Comparison of ENCODE assay signal across 1 fruit fly cellular context in genomic region chr3L:24975839-24976380, dm6.
TF ChIP-seq lines count a peak whose summit lies in the region.

TSS of gene ND-AGGG (plus strand) at chr3L:24976254.

TF ChIP-seq in whole organism, embryonic, 481 proteins besides CTCF, POLR2A, EP300 and RAD21 (continued from another document and continues in another):
- no peak for TF ChIP-seq CG12236 (GFP tag; optimal IDR thresholded peaks at IDR 0.05; lab: Kevin White, UChicago)
- TF ChIP-seq hkb (optimal IDR thresholded peaks at IDR 0.05; lab: Kevin White, UChicago): no peak
- TF ChIP-seq hkb (GFP tag; IDR thresholded peaks at IDR 0.05; lab: Robert Waterston, UW): no peak
- no peak for TF ChIP-seq slp2 (GFP tag; optimal IDR thresholded peaks at IDR 0.05; lab: Kevin White, UChicago)
- TF ChIP-seq HmgZ (tag; optimal IDR thresholded peaks at IDR 0.05; lab: Kevin White, UChicago): no peak
- TF ChIP-seq nom (GFP tag; optimal IDR thresholded peaks at IDR 0.05; lab: Kevin White, UChicago): no peak
- peak; percentile 81 for TF ChIP-seq phol (tag; optimal IDR thresholded peaks at IDR 0.05; lab: Kevin White, UChicago)
- TF ChIP-seq Mes4 (GFP tag; optimal IDR thresholded peaks at IDR 0.05; lab: Kevin White, UChicago): no peak
- no peak for TF ChIP-seq pan (optimal IDR thresholded peaks at IDR 0.05; lab: Kevin White, UChicago)
- TF ChIP-seq pan (GFP tag; optimal IDR thresholded peaks at IDR 0.05 in 1 of 2, IDR thresholded peaks at IDR 0.05 in 1 of 2): no peak
- no peak for TF ChIP-seq CG11456 (GFP tag; IDR thresholded peaks at IDR 0.05; lab: Robert Waterston, UW)
- TF ChIP-seq B-H2 (GFP tag; optimal IDR thresholded peaks at IDR 0.05; lab: Kevin White, UChicago): no peak
- TF ChIP-seq nmo (GFP tag; optimal IDR thresholded peaks at IDR 0.05; lab: Kevin White, UChicago): peak; percentile 47
- TF ChIP-seq mam (GFP tag; optimal IDR thresholded peaks at IDR 0.05; lab: Kevin White, UChicago): no peak
- TF ChIP-seq Ptx1 (GFP tag; IDR thresholded peaks at IDR 0.05; lab: Robert Waterston, UW): no peak
- TF ChIP-seq CG9215 (GFP tag; IDR thresholded peaks at IDR 0.05; lab: Robert Waterston, UW): no peak
- no peak for TF ChIP-seq CG30431 (GFP tag; optimal IDR thresholded peaks at IDR 0.05; lab: Kevin White, UChicago)
- TF ChIP-seq Sin3A (optimal IDR thresholded peaks at IDR 0.05; lab: Kevin White, UChicago): no peak
- no peak for TF ChIP-seq ken (GFP tag; IDR thresholded peaks at IDR 0.05; lab: Robert Waterston, UW)
- TF ChIP-seq PHDP (tag; optimal IDR thresholded peaks at IDR 0.05; lab: Kevin White, UChicago): no peak
- no peak for TF ChIP-seq ERR (GFP tag; optimal IDR thresholded peaks at IDR 0.05; lab: Kevin White, UChicago)
- TF ChIP-seq sug (tag; optimal IDR thresholded peaks at IDR 0.05; lab: Kevin White, UChicago): no peak
- TF ChIP-seq CG17186 (GFP tag; optimal IDR thresholded peaks at IDR 0.05; lab: Kevin White, UChicago): no peak
- no peak for TF ChIP-seq mirr (GFP tag; optimal IDR thresholded peaks at IDR 0.05; lab: Kevin White, UChicago)
- no peak for TF ChIP-seq zen2 (GFP tag; IDR thresholded peaks at IDR 0.05; lab: Robert Waterston, UW; ENCODE audit: partially characterized antibody)
- no peak for TF ChIP-seq psq (GFP tag; optimal IDR thresholded peaks at IDR 0.05; lab: Kevin White, UChicago)
- TF ChIP-seq CG3407 (GFP tag; optimal IDR thresholded peaks at IDR 0.05; lab: Kevin White, UChicago): no peak
- no peak for TF ChIP-seq CG8388 (GFP tag; optimal IDR thresholded peaks at IDR 0.05; lab: Kevin White, UChicago)
- no peak for TF ChIP-seq pros (GFP tag; optimal IDR thresholded peaks at IDR 0.05; lab: Kevin White, UChicago)
- no peak for TF ChIP-seq kah (GFP tag; optimal IDR thresholded peaks at IDR 0.05; lab: Kevin White, UChicago)
- no peak for TF ChIP-seq ap (GFP tag; IDR thresholded peaks at IDR 0.05; lab: Robert Waterston, UW)
- no peak for TF ChIP-seq E2f1 (GFP tag; IDR thresholded peaks at IDR 0.05; lab: Robert Waterston, UW)
- TF ChIP-seq CG8089 (GFP tag; optimal IDR thresholded peaks at IDR 0.05; lab: Kevin White, UChicago): peak; percentile 20
- TF ChIP-seq CG16779 (GFP tag; IDR thresholded peaks at IDR 0.05; lab: Robert Waterston, UW): no peak
- no peak for TF ChIP-seq hbn (GFP tag; IDR thresholded peaks at IDR 0.05; lab: Robert Waterston, UW; ENCODE audit: partially characterized antibody)
- no peak for TF ChIP-seq lmd (GFP tag; IDR thresholded peaks at IDR 0.05; lab: Robert Waterston, UW)
- no peak for TF ChIP-seq CG3065 (GFP tag; optimal IDR thresholded peaks at IDR 0.05; lab: Kevin White, UChicago)
- TF ChIP-seq fd64A (GFP tag; optimal IDR thresholded peaks at IDR 0.05; lab: Kevin White, UChicago): no peak
- TF ChIP-seq CG16815 (GFP tag; optimal IDR thresholded peaks at IDR 0.05; lab: Kevin White, UChicago): no peak
- TF ChIP-seq CG11560 (tag; IDR thresholded peaks at IDR 0.05; lab: Robert Waterston, UW): no peak
- no peak for TF ChIP-seq bowl (GFP tag; IDR thresholded peaks at IDR 0.05; lab: Robert Waterston, UW)
- TF ChIP-seq MESR4 (GFP tag; optimal IDR thresholded peaks at IDR 0.05; lab: Kevin White, UChicago): peak; percentile 7
- TF ChIP-seq CG1024 (GFP tag; IDR thresholded peaks at IDR 0.05; lab: Robert Waterston, UW): peak; percentile 100
- no peak for TF ChIP-seq Ada2b (GFP tag; IDR thresholded peaks at IDR 0.05; lab: Robert Waterston, UW)
- no peak for TF ChIP-seq lab (GFP tag; optimal IDR thresholded peaks at IDR 0.05; lab: Kevin White, UChicago)
- no peak for TF ChIP-seq CG10654 (GFP tag; optimal IDR thresholded peaks at IDR 0.05; lab: Kevin White, UChicago)
- no peak for TF ChIP-seq bigmax (GFP tag; optimal IDR thresholded peaks at IDR 0.05; lab: Kevin White, UChicago)
- TF ChIP-seq CG14014 (GFP tag; IDR thresholded peaks at IDR 0.05; lab: Robert Waterston, UW): no peak
- TF ChIP-seq CG11695 (GFP tag; IDR thresholded peaks at IDR 0.05; lab: Robert Waterston, UW): no peak
- 0 out of 3 replicates have a peak, but pooled peaks have one; percentile 27 for TF ChIP-seq knrl (GFP tag; IDR thresholded peaks at IDR 0.05; lab: Robert Waterston, UW; ENCODE audit: partially characterized antibody)
- no peak; the same call in 2 of the 3 replicates for TF ChIP-seq Opbp (GFP tag; IDR thresholded peaks at IDR 0.05; lab: Robert Waterston, UW; ENCODE audit: partially characterized antibody)
- no peak for TF ChIP-seq CG3281 (GFP tag; optimal IDR thresholded peaks at IDR 0.05; lab: Kevin White, UChicago)
- TF ChIP-seq CG7556 (GFP tag; optimal IDR thresholded peaks at IDR 0.05; lab: Kevin White, UChicago): no peak
- no peak for TF ChIP-seq CG11504 (tag; optimal IDR thresholded peaks at IDR 0.05; lab: Kevin White, UChicago)
- TF ChIP-seq org-1 (GFP tag; optimal IDR thresholded peaks at IDR 0.05; lab: Kevin White, UChicago): no peak
- TF ChIP-seq Bteb2 (GFP tag; optimal IDR thresholded peaks at IDR 0.05; lab: Kevin White, UChicago): no peak
- TF ChIP-seq slou (GFP tag; optimal IDR thresholded peaks at IDR 0.05; lab: Kevin White, UChicago): no peak
- TF ChIP-seq usp (GFP tag; optimal IDR thresholded peaks at IDR 0.05; lab: Kevin White, UChicago): no peak
- no peak for TF ChIP-seq tup (GFP tag; optimal IDR thresholded peaks at IDR 0.05; lab: Kevin White, UChicago)
- peak; percentile 55 for TF ChIP-seq Dref (GFP tag; IDR thresholded peaks at IDR 0.05; lab: Robert Waterston, UW)
- no peak for TF ChIP-seq Bdp1 (GFP tag; optimal IDR thresholded peaks at IDR 0.05; lab: Kevin White, UChicago)
- TF ChIP-seq CG9609 (GFP tag; optimal IDR thresholded peaks at IDR 0.05; lab: Kevin White, UChicago): no peak
- TF ChIP-seq Oli (tag; optimal IDR thresholded peaks at IDR 0.05; lab: Kevin White, UChicago): no peak
- no peak for TF ChIP-seq MBD-R2 (GFP tag; IDR thresholded peaks at IDR 0.05; lab: Robert Waterston, UW)
- TF ChIP-seq pb (GFP tag; optimal IDR thresholded peaks at IDR 0.05; lab: Kevin White, UChicago): no peak
- TF ChIP-seq oc (tag; optimal IDR thresholded peaks at IDR 0.05; lab: Kevin White, UChicago): no peak
- peak; percentile 86 for TF ChIP-seq Abd-B (GFP tag; optimal IDR thresholded peaks at IDR 0.05; lab: Kevin White, UChicago)
- no peak for TF ChIP-seq CG17385 (GFP tag; optimal IDR thresholded peaks at IDR 0.05; lab: Kevin White, UChicago)
- no peak for TF ChIP-seq wor (GFP tag; IDR thresholded peaks at IDR 0.05; lab: Robert Waterston, UW)
- no peak for TF ChIP-seq lov (optimal IDR thresholded peaks at IDR 0.05; lab: Kevin White, UChicago)
- TF ChIP-seq lov (GFP tag; IDR thresholded peaks at IDR 0.05; lab: Robert Waterston, UW): no peak
- no peak for TF ChIP-seq klu (GFP tag; IDR thresholded peaks at IDR 0.05; lab: Robert Waterston, UW)
- TF ChIP-seq ase (GFP tag; IDR thresholded peaks at IDR 0.05; lab: Robert Waterston, UW): no peak
- TF ChIP-seq CG31388 (GFP tag; optimal IDR thresholded peaks at IDR 0.05; lab: Kevin White, UChicago): no peak
- no peak for TF ChIP-seq toy (GFP tag; IDR thresholded peaks at IDR 0.05; lab: Robert Waterston, UW)
- peak; percentile 17 for TF ChIP-seq gfzf (GFP tag; optimal IDR thresholded peaks at IDR 0.05; lab: Kevin White, UChicago)
- TF ChIP-seq Six4 (GFP tag; optimal IDR thresholded peaks at IDR 0.05; lab: Kevin White, UChicago): no peak
- TF ChIP-seq CG15011 (GFP tag; optimal IDR thresholded peaks at IDR 0.05; lab: Kevin White, UChicago): no peak
- TF ChIP-seq CG8359 (GFP tag; optimal IDR thresholded peaks at IDR 0.05; lab: Kevin White, UChicago; ENCODE audit: borderline replicate concordance): no peak
- no peak for TF ChIP-seq CG9876 (GFP tag; optimal IDR thresholded peaks at IDR 0.05; lab: Kevin White, UChicago)
- no peak for TF ChIP-seq CG9797 (GFP tag; optimal IDR thresholded peaks at IDR 0.05; lab: Kevin White, UChicago)
- no peak for TF ChIP-seq NK7.1 (GFP tag; optimal IDR thresholded peaks at IDR 0.05; lab: Kevin White, UChicago)
- no peak for TF ChIP-seq CG5245 (GFP tag; optimal IDR thresholded peaks at IDR 0.05; lab: Kevin White, UChicago)
- peak; percentile 13 for TF ChIP-seq Sry-δ (GFP tag; optimal IDR thresholded peaks at IDR 0.05; lab: Kevin White, UChicago)
- TF ChIP-seq CG2875 (GFP tag; optimal IDR thresholded peaks at IDR 0.05; lab: Kevin White, UChicago): no peak
- no peak for TF ChIP-seq CG12769 (tag; optimal IDR thresholded peaks at IDR 0.05; lab: Kevin White, UChicago)
- TF ChIP-seq CG6689 (GFP tag; IDR thresholded peaks at IDR 0.05; lab: Robert Waterston, UW): no peak
- TF ChIP-seq Blimp-1 (GFP tag; optimal IDR thresholded peaks at IDR 0.05; lab: Kevin White, UChicago): no peak
- 0 out of 3 replicates have a peak, but pooled peaks have one; percentile 44 for TF ChIP-seq CG17361 (GFP tag; IDR thresholded peaks at IDR 0.05; lab: Robert Waterston, UW)
- TF ChIP-seq Xbp1 (GFP tag; optimal IDR thresholded peaks at IDR 0.05; lab: Kevin White, UChicago): no peak
- TF ChIP-seq CHES-1-like (GFP tag; optimal IDR thresholded peaks at IDR 0.05; lab: Kevin White, UChicago): no peak
- no peak for TF ChIP-seq Hsf (GFP tag; optimal IDR thresholded peaks at IDR 0.05; lab: Kevin White, UChicago)
- TF ChIP-seq Dfd (GFP tag; optimal IDR thresholded peaks at IDR 0.05; lab: Kevin White, UChicago): peak in 1 of 2 experiments; percentile 75
- no peak for TF ChIP-seq CG5180 (GFP tag; optimal IDR thresholded peaks at IDR 0.05; lab: Kevin White, UChicago)
- no peak for TF ChIP-seq CG15696 (tag; optimal IDR thresholded peaks at IDR 0.05; lab: Kevin White, UChicago)
- no peak for TF ChIP-seq CG2678 (tag; optimal IDR thresholded peaks at IDR 0.05; lab: Kevin White, UChicago)
- TF ChIP-seq Dbx (GFP tag; IDR thresholded peaks at IDR 0.05; lab: Robert Waterston, UW): no peak
- TF ChIP-seq ssp (GFP tag; IDR thresholded peaks at IDR 0.05; lab: Robert Waterston, UW): peak; percentile 100
- TF ChIP-seq H15 (GFP tag; IDR thresholded peaks at IDR 0.05; lab: Robert Waterston, UW): no peak
- TF ChIP-seq Atf6 (GFP tag; IDR thresholded peaks at IDR 0.05; lab: Robert Waterston, UW): no peak
- TF ChIP-seq scrt (GFP tag; optimal IDR thresholded peaks at IDR 0.05; lab: Kevin White, UChicago): no peak
- TF ChIP-seq p53 (GFP tag; optimal IDR thresholded peaks at IDR 0.05; lab: Kevin White, UChicago): no peak
- TF ChIP-seq gsb (GFP tag; IDR thresholded peaks at IDR 0.05; lab: Robert Waterston, UW): no peak
- no peak for TF ChIP-seq CG16863 (GFP tag; optimal IDR thresholded peaks at IDR 0.05; lab: Kevin White, UChicago)
- no peak for TF ChIP-seq CG9817 (tag; optimal IDR thresholded peaks at IDR 0.05; lab: Kevin White, UChicago)
- no peak for TF ChIP-seq chn (GFP tag; optimal IDR thresholded peaks at IDR 0.05; lab: Kevin White, UChicago)
- TF ChIP-seq Trl (optimal IDR thresholded peaks at IDR 0.05; lab: Kevin White, UChicago): no peak
- TF ChIP-seq Trl (GFP tag; optimal IDR thresholded peaks at IDR 0.05; lab: Kevin White, UChicago): no peak
- no peak for TF ChIP-seq CG2199 (GFP tag; IDR thresholded peaks at IDR 0.05; lab: Robert Waterston, UW)
- TF ChIP-seq Eip74EF (GFP tag; optimal IDR thresholded peaks at IDR 0.05; lab: Kevin White, UChicago): no peak
- TF ChIP-seq schlank (tag; optimal IDR thresholded peaks at IDR 0.05; lab: Kevin White, UChicago): no peak
- no peak for TF ChIP-seq CG6765 (GFP tag; optimal IDR thresholded peaks at IDR 0.05; lab: Kevin White, UChicago)
- no peak for TF ChIP-seq Fer1 (GFP tag; optimal IDR thresholded peaks at IDR 0.05; lab: Kevin White, UChicago)
- no peak for TF ChIP-seq pum (GFP tag; optimal IDR thresholded peaks at IDR 0.05; lab: Kevin White, UChicago)
- no peak for TF ChIP-seq CG13775 (GFP tag; optimal IDR thresholded peaks at IDR 0.05; lab: Kevin White, UChicago)
- TF ChIP-seq BEAF-32 (GFP tag; optimal IDR thresholded peaks at IDR 0.05; lab: Kevin White, UChicago): peak; percentile 29
- TF ChIP-seq zf30C (GFP tag; optimal IDR thresholded peaks at IDR 0.05; lab: Kevin White, UChicago): no peak
- TF ChIP-seq ftz-f1 (GFP tag; optimal IDR thresholded peaks at IDR 0.05; lab: Kevin White, UChicago): no peak
- no peak for TF ChIP-seq stc (GFP tag; IDR thresholded peaks at IDR 0.05; lab: Robert Waterston, UW)
- TF ChIP-seq CoRest (tag; optimal IDR thresholded peaks at IDR 0.05; lab: Kevin White, UChicago): peak; percentile 33
- no peak for TF ChIP-seq CG8765 (GFP tag; IDR thresholded peaks at IDR 0.05; lab: Robert Waterston, UW)
- TF ChIP-seq Sox100B (GFP tag; optimal IDR thresholded peaks at IDR 0.05; lab: Kevin White, UChicago): no peak
- no peak for TF ChIP-seq Stat92E (GFP tag; optimal IDR thresholded peaks at IDR 0.05; lab: Kevin White, UChicago)
- TF ChIP-seq lbe (GFP tag; optimal IDR thresholded peaks at IDR 0.05; lab: Kevin White, UChicago): no peak
- no peak for TF ChIP-seq CG15514 (GFP tag; optimal IDR thresholded peaks at IDR 0.05; lab: Kevin White, UChicago)
- TF ChIP-seq CG31441 (GFP tag; IDR thresholded peaks at IDR 0.05; lab: Robert Waterston, UW): no peak
- TF ChIP-seq jigr1 (GFP tag; IDR thresholded peaks at IDR 0.05; lab: Robert Waterston, UW): no peak
- no peak for TF ChIP-seq CG5953 (GFP tag; IDR thresholded peaks at IDR 0.05; lab: Robert Waterston, UW)
- TF ChIP-seq CG4707 (GFP tag; optimal IDR thresholded peaks at IDR 0.05; lab: Kevin White, UChicago): no peak
- TF ChIP-seq CG3847 (GFP tag; IDR thresholded peaks at IDR 0.05; lab: Robert Waterston, UW): no peak
- TF ChIP-seq hth (optimal IDR thresholded peaks at IDR 0.05; lab: Kevin White, UChicago): no peak
- no peak for TF ChIP-seq CG9727 (GFP tag; optimal IDR thresholded peaks at IDR 0.05; lab: Kevin White, UChicago)
- no peak for TF ChIP-seq CrebB (tag; optimal IDR thresholded peaks at IDR 0.05; lab: Kevin White, UChicago)
- no peak for TF ChIP-seq ci (GFP tag; IDR thresholded peaks at IDR 0.05; lab: Robert Waterston, UW)
- TF ChIP-seq MTF-1 (GFP tag; optimal IDR thresholded peaks at IDR 0.05; lab: Kevin White, UChicago; ENCODE audit: borderline replicate concordance): no peak
- no peak for TF ChIP-seq Atf3 (GFP tag; optimal IDR thresholded peaks at IDR 0.05; lab: Kevin White, UChicago)
- TF ChIP-seq ato (GFP tag; IDR thresholded peaks at IDR 0.05; lab: Robert Waterston, UW; ENCODE audit: partially characterized antibody): no peak
- no peak for TF ChIP-seq gce (GFP tag; IDR thresholded peaks at IDR 0.05; lab: Robert Waterston, UW)
- no peak for TF ChIP-seq CG17359 (tag; optimal IDR thresholded peaks at IDR 0.05; lab: Kevin White, UChicago)
- TF ChIP-seq ewg (GFP tag; optimal IDR thresholded peaks at IDR 0.05; lab: Kevin White, UChicago): no peak
- TF ChIP-seq ham (GFP tag; IDR thresholded peaks at IDR 0.05; lab: Robert Waterston, UW): no peak
